Worm (Caenorhabditis elegans): Measurements from ENCODE around the gene Y26G10.4.

Y26G10.4 gene

DNA sequence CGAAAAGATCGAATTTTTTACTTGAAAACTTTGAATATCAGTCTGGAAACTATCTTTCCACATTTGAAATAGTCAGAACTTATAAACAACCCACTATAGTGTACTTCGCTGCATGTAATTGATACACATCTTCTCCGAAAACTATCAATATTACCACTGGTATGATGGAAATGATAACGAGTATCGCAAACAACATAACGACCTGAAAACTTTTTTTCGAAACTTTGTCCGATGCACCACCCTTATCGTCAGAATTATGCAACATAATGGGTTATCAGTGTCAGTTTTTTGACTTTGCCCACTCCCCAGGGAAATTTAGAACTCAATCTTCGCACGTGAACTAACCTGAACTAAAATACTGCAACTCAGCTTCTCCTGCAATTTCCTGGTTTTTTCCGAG, 36.7 kb downstream of the Y26G10.4 start (continued):
- TF ChIP-seq mxl-2 (GFP tag; conservative IDR thresholded peaks at IDR 0.05) (no peak), Y48G9A.11 (GFP tag; IDR thresholded peaks at IDR 0.05) (no peak), mep-1 (tag; optimal IDR thresholded peaks at IDR 0.05) (no peak), tra-1 (GFP tag; IDR thresholded peaks at IDR 0.05) (0 out of 2 replicates have a peak, but pooled peaks have one; percentile 34), unc-39 (tag; optimal IDR thresholded peaks at IDR 0.05) (no peak), duxl-1 (tag; optimal IDR thresholded peaks at IDR 0.05; ENCODE audit: poor library complexity) (no peak), dpl-1 (GFP tag; optimal IDR thresholded peaks at IDR 0.05) (no peak), ces-1 (GFP tag; optimal IDR thresholded peaks at IDR 0.05) (no peak), mdt-29 (GFP tag; IDR thresholded peaks at IDR 0.05) (no peak), ZK337.2 (GFP tag; IDR thresholded peaks at IDR 0.05) (no peak), dmd-6 (GFP tag; IDR thresholded peaks at IDR 0.05) (peak; percentile 86)

DNA sequence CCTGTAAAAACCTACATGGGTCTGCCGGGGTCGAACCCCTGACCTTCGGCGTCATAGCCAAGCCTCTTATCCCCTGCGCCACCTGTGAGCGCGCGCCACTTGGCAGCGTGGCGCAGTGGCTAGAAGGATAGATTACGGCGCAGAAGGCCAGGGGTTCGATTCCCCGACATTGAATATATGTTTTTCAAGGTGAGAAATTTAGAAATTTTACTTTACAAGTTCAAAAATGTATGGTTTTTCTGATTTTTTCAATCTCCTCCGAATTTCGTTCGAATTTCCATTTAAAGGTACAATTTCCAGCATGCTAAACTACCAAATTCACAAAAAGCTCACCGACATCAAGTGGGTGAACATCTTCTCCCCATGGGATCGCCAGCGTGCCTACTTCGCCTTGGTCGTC, 39.0 kb downstream of the Y26G10.4 start, which contains the start of gene dgat-2:
TSS of gene dgat-2 (plus strand) at position 301 of the 400 bp plus-strand sequence.
- peak; percentile 66 for TF ChIP-seq set-16 (GFP tag; IDR thresholded peaks at IDR 0.05)
- peak; percentile 19 for TF ChIP-seq aha-1 (tag)
- no peak for TF ChIP-seq spr-1 (tag; optimal IDR thresholded peaks at IDR 0.05)

DNA sequence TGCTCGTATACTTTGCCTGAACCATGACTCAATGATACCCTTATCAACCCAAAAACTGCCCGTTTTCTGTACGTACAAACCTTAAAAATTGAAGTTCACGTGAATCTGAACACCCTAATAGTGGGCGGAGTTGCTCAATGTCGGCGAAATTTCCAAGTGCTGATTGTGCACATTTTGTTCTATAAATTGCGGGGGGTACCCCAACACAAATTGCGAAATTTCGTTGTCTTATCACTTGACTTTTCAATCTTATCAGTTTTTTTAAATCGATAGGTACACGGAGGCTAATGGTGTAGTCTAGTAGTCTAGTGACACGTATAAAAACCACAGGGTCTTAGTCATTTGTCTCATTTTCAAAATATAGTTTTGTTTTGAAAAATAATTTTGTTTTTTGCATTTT, 39.8 kb downstream of the Y26G10.4 start, which contains the start of gene fbxa-108:
TSS of gene fbxa-108 (minus strand) at position 158 of the 400 bp plus-strand sequence.
- TF ChIP-seq jun-1 (tag; optimal IDR thresholded peaks at IDR 0.05): peak; percentile 47
- no peak for TF ChIP-seq ces-1 (GFP tag; optimal IDR thresholded peaks at IDR 0.05)
- TF ChIP-seq pha-4 (GFP tag; IDR thresholded peaks at IDR 0.05): no peak; the same call in 1 of the 2 replicates
- no peak for TF ChIP-seq pha-4 (tag; optimal IDR thresholded peaks at IDR 0.05)
- TF ChIP-seq ctbp-1 (GFP tag; IDR thresholded peaks at IDR 0.05): no peak
- no peak for TF ChIP-seq nhr-42 (GFP tag; IDR thresholded peaks at IDR 0.05)
- TF ChIP-seq mes-2 (tag; optimal IDR thresholded peaks at IDR 0.05; ENCODE audit: poor library complexity, severe bottlenecking): peak; percentile 43
- no peak for TF ChIP-seq nhr-11 (tag; optimal IDR thresholded peaks at IDR 0.05)
- peak; percentile 7 to 45 for TF ChIP-seq hif-1 (tag; optimal IDR thresholded peaks at IDR 0.05)
- TF ChIP-seq T26A8.4 (GFP tag; IDR thresholded peaks at IDR 0.05): no peak
- no peak for TF ChIP-seq daf-19 (GFP tag; conservative IDR thresholded peaks at IDR 0.05)
- peak; percentile 75 for TF ChIP-seq lin-1 (GFP tag; IDR thresholded peaks at IDR 0.05)
- TF ChIP-seq php-3 (GFP tag; IDR thresholded peaks at IDR 0.05): peak; percentile 85
- TF ChIP-seq tag-97 (GFP tag; IDR thresholded peaks at IDR 0.05): no peak
- no peak for TF ChIP-seq ceh-32 (tag; optimal IDR thresholded peaks at IDR 0.05; ENCODE audit: poor library complexity)
- TF ChIP-seq arid-1 (GFP tag; conservative IDR thresholded peaks at IDR 0.05): no peak
- peak in 1 of 2 experiments; percentile 64 for TF ChIP-seq daf-16 (GFP tag; optimal IDR thresholded peaks at IDR 0.05)
- peak; percentile 96 for TF ChIP-seq daf-16 (tag; optimal IDR thresholded peaks at IDR 0.05)
- peak; percentile 94 for TF ChIP-seq aha-1 (tag)
- TF ChIP-seq dmd-9 (GFP tag; IDR thresholded peaks at IDR 0.05): no peak
- no peak for TF ChIP-seq madf-5 (GFP tag; IDR thresholded peaks at IDR 0.05)
- no peak for TF ChIP-seq lin-39 (tag; optimal IDR thresholded peaks at IDR 0.05)
- no peak for TF ChIP-seq set-16 (GFP tag; IDR thresholded peaks at IDR 0.05)
- peak; percentile 40 for TF ChIP-seq cey-2 (tag; optimal IDR thresholded peaks at IDR 0.05; ENCODE audit: borderline replicate concordance, insufficient read depth)
- peak; percentile 93 for TF ChIP-seq dve-1 (tag; optimal IDR thresholded peaks at IDR 0.05; ENCODE audit: insufficient read depth)
- no peak for TF ChIP-seq zip-2 (tag; optimal IDR thresholded peaks at IDR 0.05)
- TF ChIP-seq daf-12 (tag; optimal IDR thresholded peaks at IDR 0.05): no peak
- TF ChIP-seq duxl-1 (tag; optimal IDR thresholded peaks at IDR 0.05; ENCODE audit: poor library complexity): no peak
- peak; percentile 21 for TF ChIP-seq mxl-3 (GFP tag; optimal IDR thresholded peaks at IDR 0.05)
- peak; percentile 48 for TF ChIP-seq nhr-10 (tag; optimal IDR thresholded peaks at IDR 0.05)
- no peak for TF ChIP-seq D1046.2 (GFP tag; IDR thresholded peaks at IDR 0.05)
- peak; percentile 97 for TF ChIP-seq dmd-6 (GFP tag; IDR thresholded peaks at IDR 0.05)
- no peak for TF ChIP-seq saeg-2 (GFP tag; IDR thresholded peaks at IDR 0.05)
- no peak for TF ChIP-seq skn-1 (tag; optimal IDR thresholded peaks at IDR 0.05)
- TF ChIP-seq Y5F2A.4 (GFP tag; optimal IDR thresholded peaks at IDR 0.05): no peak
- TF ChIP-seq hlh-30 (tag; optimal IDR thresholded peaks at IDR 0.05; ENCODE audit: insufficient read depth): peak; percentile 46
- peak; percentile 66 for TF ChIP-seq nhr-6 (tag; optimal IDR thresholded peaks at IDR 0.05)
- TF ChIP-seq F26F4.8 (GFP tag; conservative IDR thresholded peaks at IDR 0.05): no peak
